Worm (Caenorhabditis elegans): ENCODE measurements around the gene ZK1307.9.
A peak's percentile ranks its signal among the peaks of the same experiment; 100 is the strongest.

ZK1307.9 gene

ce11 chrII:9646122-9646555 lies 3.2 kb upstream of the ZK1307.9 start:
- TF ChIP-seq zfp-2 (tag; optimal IDR thresholded peaks at IDR 0.05) (no peak), daf-8 (GFP tag; IDR thresholded peaks at IDR 0.05) (no peak), nhr-76 (tag; optimal IDR thresholded peaks at IDR 0.05) (no peak), dmd-6 (GFP tag; IDR thresholded peaks at IDR 0.05) (peak; percentile 60), fkh-10 (GFP tag; optimal IDR thresholded peaks at IDR 0.05) (no peak), mdl-1 (tag; optimal IDR thresholded peaks at IDR 0.05) (peak in 1 of 2 experiments; percentile 74), ctbp-1 (GFP tag; IDR thresholded peaks at IDR 0.05) (0 out of 2 replicates have a peak, but pooled peaks have one; percentile 30), attf-4 (tag; optimal IDR thresholded peaks at IDR 0.05) (no peak), tra-1 (GFP tag; IDR thresholded peaks at IDR 0.05) (0 out of 2 replicates have a peak, but pooled peaks have one; percentile 27), F26F4.8 (GFP tag; conservative IDR thresholded peaks at IDR 0.05) (no peak), egl-43 (GFP tag; IDR thresholded peaks at IDR 0.05) (peak; percentile 62), snpc-4 (tag; optimal IDR thresholded peaks at IDR 0.05) (no peak), unc-39 (tag; optimal IDR thresholded peaks at IDR 0.05) (no peak), sdz-12 (GFP tag; optimal IDR thresholded peaks at IDR 0.05) (no peak), zip-2 (tag; optimal IDR thresholded peaks at IDR 0.05) (no peak), snpc-1.2 (GFP tag; IDR thresholded peaks at IDR 0.05) (no peak), nhr-10 (tag; optimal IDR thresholded peaks at IDR 0.05) (no peak), rbr-2 (tag; optimal IDR thresholded peaks at IDR 0.05) (peak; percentile 77), lin-1 (GFP tag; IDR thresholded peaks at IDR 0.05) (no peak), madf-5 (GFP tag; IDR thresholded peaks at IDR 0.05) (no peak), aha-1 (tag) (no peak), hlh-11 (tag; optimal IDR thresholded peaks at IDR 0.05) (peak; percentile 93), dmd-9 (GFP tag; IDR thresholded peaks at IDR 0.05) (no peak), dmd-8 (GFP tag; IDR thresholded peaks at IDR 0.05) (no peak), Y105C5A.15 (GFP tag; IDR thresholded peaks at IDR 0.05) (no peak), nhr-11 (tag; optimal IDR thresholded peaks at IDR 0.05) (peak; percentile 94), ztf-7 (tag; optimal IDR thresholded peaks at IDR 0.05) (peak; percentile 2), nhr-48 (tag; optimal IDR thresholded peaks at IDR 0.05) (peak; percentile 36), hif-1 (tag; optimal IDR thresholded peaks at IDR 0.05) (peak in 1 of 2 experiments; percentile 53), unc-130 (GFP tag; optimal IDR thresholded peaks at IDR 0.05) (no peak), arid-1 (GFP tag; conservative IDR thresholded peaks at IDR 0.05) (no peak), lim-7 (GFP tag; IDR thresholded peaks at IDR 0.05) (peak; percentile 39; the same call in 1 of the 2 replicates), hmg-1.1 (GFP tag; IDR thresholded peaks at IDR 0.05) (peak; percentile 83), nhr-6 (tag; optimal IDR thresholded peaks at IDR 0.05) (peak; percentile 45), ZK337.2 (GFP tag; IDR thresholded peaks at IDR 0.05) (no peak), fos-1 (tag; optimal IDR thresholded peaks at IDR 0.05) (no peak), F37D6.2 (tag; optimal IDR thresholded peaks at IDR 0.05) (peak; percentile 0), ceh-62 (tag; optimal IDR thresholded peaks at IDR 0.05) (no peak), F10B5.3 (tag; optimal IDR thresholded peaks at IDR 0.05) (peak; percentile 23), daf-19 (GFP tag; conservative IDR thresholded peaks at IDR 0.05) (no peak), mes-2 (tag; optimal IDR thresholded peaks at IDR 0.05; ENCODE audit: poor library complexity, severe bottlenecking) (peak; percentile 72), unc-62 (GFP tag; optimal IDR thresholded peaks at IDR 0.05 in 1 of 2) (peak in 1 of 2 experiments; percentile 99), unc-62 (tag; optimal IDR thresholded peaks at IDR 0.05) (no peak), dve-1 (tag; optimal IDR thresholded peaks at IDR 0.05; ENCODE audit: insufficient read depth) (peak; percentile 67), ztf-11 (tag; optimal IDR thresholded peaks at IDR 0.05) (no peak), D1046.2 (GFP tag; IDR thresholded peaks at IDR 0.05) (no peak), skn-1 (tag; optimal IDR thresholded peaks at IDR 0.05) (no peak), php-3 (GFP tag; IDR thresholded peaks at IDR 0.05) (no peak), ZK546.5 (tag; optimal IDR thresholded peaks at IDR 0.05) (no peak), nhr-25 (tag; optimal IDR thresholded peaks at IDR 0.05; ENCODE audit: borderline replicate concordance, insufficient read depth) (no peak), ceh-44 (GFP tag; IDR thresholded peaks at IDR 0.05) (no peak), nhr-237 (tag; optimal IDR thresholded peaks at IDR 0.05) (no peak)
